Fruit fly (Drosophila melanogaster) whole organism, prepupa: ENCODE measurements around the gene CG43355.
A peak's percentile ranks its signal among the peaks of the same experiment; 100 is the strongest.

ENCODE experiments used
- Blimp-1 ChIP-seq: fragments of 200-800 bp; sonication (Bioruptor generic); optimal IDR thresholded peaks from 3 replicates; lab custom pipeline; 2017; ENCODE audit warnings: missing biosample characterization, missing genetic modification characterization, mild to moderate bottlenecking, moderate library complexity, missing genetic modification reagents
- CG10669 ChIP-seq: fragments of 200-800 bp; sonication (Bioruptor generic); optimal IDR thresholded peaks from 3 replicates; lab custom pipeline; 2018; ENCODE audit warnings: missing biosample characterization, mild to moderate bottlenecking, missing genetic modification characterization, moderate library complexity
- CG11294 ChIP-seq: fragments of 200-800 bp; sonication (Bioruptor generic); IDR thresholded peaks from 2 replicates; pipeline ENCODE4 v1.3.6; 2022; ENCODE audit warnings: missing biosample characterization, missing genetic modification characterization
- CG11762 ChIP-seq: fragments of 200-800 bp; sonication (Bioruptor generic); optimal IDR thresholded peaks from 3 replicates; lab custom pipeline; 2016; ENCODE audit warnings: missing biosample characterization, missing genetic modification characterization; ENCODE audit not compliant: insufficient read depth
- CG11902 ChIP-seq: fragments of 200-800 bp; sonication (Bioruptor generic); optimal IDR thresholded peaks from 3 replicates; lab custom pipeline; 2016; ENCODE audit warnings: missing biosample characterization, missing genetic modification characterization
- CG15336 ChIP-seq: fragments of 200-800 bp; sonication (Bioruptor generic); IDR thresholded peaks from 2 replicates; pipeline ENCODE4 v1.3.6; 2022; ENCODE audit warnings: missing biosample characterization, missing genetic modification characterization
- CG16779 ChIP-seq: fragments of 200-800 bp; sonication (Bioruptor generic); optimal IDR thresholded peaks from 3 replicates; lab custom pipeline; 2017; ENCODE audit warnings: missing biosample characterization, mild to moderate bottlenecking, missing genetic modification characterization
- CG3032 ChIP-seq: fragments of 200-800 bp; optimal IDR thresholded peaks from 2 replicates; lab custom pipeline; 2019; ENCODE audit warnings: missing biosample characterization, mild to moderate bottlenecking, missing genetic modification characterization, moderate library complexity
- CG32006 ChIP-seq: fragments of 200-800 bp; sonication (Bioruptor generic); optimal IDR thresholded peaks from 3 replicates; lab custom pipeline; 2017; ENCODE audit warnings: missing biosample characterization, mild to moderate bottlenecking, missing genetic modification characterization
- CG6276 ChIP-seq: fragments of 200-800 bp; sonication (Bioruptor generic); optimal IDR thresholded peaks from 2 replicates; lab custom pipeline; 2017; ENCODE audit warnings: missing biosample characterization, mild to moderate bottlenecking, missing genetic modification characterization
- CG6792 ChIP-seq: fragments of 200-800 bp; sonication (Bioruptor generic); optimal IDR thresholded peaks from 3 replicates; lab custom pipeline; 2016; ENCODE audit warnings: missing biosample characterization, missing genetic modification characterization
- CG6854 ChIP-seq: fragments of 200-800 bp; sonication (Bioruptor generic); optimal IDR thresholded peaks from 2 replicates; lab custom pipeline; 2017; ENCODE audit warnings: missing biosample characterization, mild to moderate bottlenecking, missing genetic modification characterization
- CG7368 ChIP-seq: fragments of 200-800 bp; sonication (Bioruptor generic); optimal IDR thresholded peaks from 3 replicates; lab custom pipeline; 2016; ENCODE audit warnings: missing biosample characterization, missing genetic modification characterization
- CG8119 ChIP-seq: fragments of 200-800 bp; sonication (Bioruptor generic); IDR thresholded peaks from 3 replicates; pipeline ENCODE4 v1.3.6; 2022; ENCODE audit warnings: missing biosample characterization, missing genetic modification characterization
- CG8319 ChIP-seq: fragments of 200-800 bp; sonication (Bioruptor generic); optimal IDR thresholded peaks from 3 replicates; lab custom pipeline; 2016; ENCODE audit warnings: missing biosample characterization, missing genetic modification characterization
- Eip75B ChIP-seq: fragments of 200-800 bp; sonication (Bioruptor generic); optimal IDR thresholded peaks from 3 replicates; lab custom pipeline; 2016; ENCODE audit warnings: missing biosample characterization, missing genetic modification characterization
- Eip78C ChIP-seq: fragments of 200-800 bp; sonication (Bioruptor generic); peaks from one replicate; lab custom pipeline; 2016; ENCODE audit warnings: missing biosample characterization, missing genetic modification characterization
- Eip93F ChIP-seq: fragments of 200-800 bp; sonication (Bioruptor generic); optimal IDR thresholded peaks from 2 replicates; lab custom pipeline; 2016; ENCODE audit warnings: missing biosample characterization, mild to moderate bottlenecking, missing genetic modification characterization
- Ets96B ChIP-seq: fragments of 200-800 bp; optimal IDR thresholded peaks from 2 replicates; lab custom pipeline; 2019; ENCODE audit warnings: missing biosample characterization, mild to moderate bottlenecking, missing genetic modification characterization, moderate library complexity
- Gug ChIP-seq: fragments of 200-800 bp; sonication (Bioruptor generic); IDR thresholded peaks from 2 replicates; pipeline ENCODE4 v1.3.6; 2022; ENCODE audit warnings: missing biosample characterization, missing genetic modification characterization
- Hr39 ChIP-seq: fragments of 200-800 bp; sonication (Bioruptor generic); optimal IDR thresholded peaks from 2 replicates; lab custom pipeline; 2016; ENCODE audit warnings: missing biosample characterization, missing genetic modification characterization
- Hr4 ChIP-seq: fragments of 200-800 bp; sonication (Bioruptor generic); optimal IDR thresholded peaks from 3 replicates; lab custom pipeline; 2016; ENCODE audit warnings: missing biosample characterization, missing genetic modification characterization
- Met ChIP-seq: fragments of 200-800 bp; sonication (Bioruptor generic); optimal IDR thresholded peaks from 3 replicates; lab custom pipeline; 2016; ENCODE audit warnings: missing biosample characterization, missing genetic modification characterization
- Smox ChIP-seq: fragments of 200-800 bp; sonication (Bioruptor generic); optimal IDR thresholded peaks from 3 replicates; lab custom pipeline; 2016; ENCODE audit warnings: missing biosample characterization, missing genetic modification characterization
- achi ChIP-seq: fragments of 200-800 bp; sonication (Bioruptor generic); optimal IDR thresholded peaks from 3 replicates; lab custom pipeline; 2016; ENCODE audit warnings: missing biosample characterization, missing genetic modification characterization
- acj6 ChIP-seq: fragments of 200-800 bp; sonication (Bioruptor generic); optimal IDR thresholded peaks from 3 replicates; lab custom pipeline; 2016; ENCODE audit warnings: missing biosample characterization, missing genetic modification characterization
- cyc ChIP-seq: fragments of 200-800 bp; sonication (Bioruptor generic); optimal IDR thresholded peaks from 3 replicates; lab custom pipeline; 2016; ENCODE audit warnings: missing biosample characterization, missing genetic modification characterization
- dac ChIP-seq: fragments of 200-800 bp; sonication (Bioruptor generic); optimal IDR thresholded peaks from 2 replicates; lab custom pipeline; 2017; ENCODE audit warnings: missing biosample characterization, mild to moderate bottlenecking, missing genetic modification characterization
- esn ChIP-seq: fragments of 200-800 bp; sonication (Bioruptor generic); optimal IDR thresholded peaks from 2 replicates; lab custom pipeline; 2016; ENCODE audit warnings: missing biosample characterization, mild to moderate bottlenecking, missing genetic modification characterization, moderate library complexity
- fkh ChIP-seq: fragments of 200-800 bp; sonication (Bioruptor generic); optimal IDR thresholded peaks from 3 replicates; lab custom pipeline; 2017; ENCODE audit warnings: missing biosample characterization, mild to moderate bottlenecking, missing genetic modification characterization, moderate library complexity
- lz ChIP-seq: fragments of 200-800 bp; sonication (Bioruptor generic); optimal IDR thresholded peaks from 3 replicates; lab custom pipeline; 2016; ENCODE audit warnings: missing biosample characterization, missing genetic modification characterization
- net ChIP-seq: fragments of 200-800 bp; sonication (Bioruptor generic); optimal IDR thresholded peaks from 3 replicates; lab custom pipeline; 2016; ENCODE audit warnings: missing biosample characterization, missing genetic modification characterization
- pdm3 ChIP-seq: fragments of 200-800 bp; sonication (Bioruptor generic); optimal IDR thresholded peaks from 3 replicates; lab custom pipeline; 2016; ENCODE audit warnings: missing biosample characterization, missing genetic modification characterization
- spab ChIP-seq: fragments of 200-800 bp; sonication (Bioruptor generic); optimal IDR thresholded peaks from 2 replicates; lab custom pipeline; 2017; ENCODE audit warnings: missing biosample characterization, mild to moderate bottlenecking, missing genetic modification characterization, missing genetic modification reagents
- ss ChIP-seq, 2 experiments: fragments of 200-800 bp; sonication (Bioruptor generic); optimal IDR thresholded peaks; 2 replicates in 1 of 2; 3 replicates in 1 of 2; lab custom pipeline; 2017 to 2018; ENCODE audit warnings: mild to moderate bottlenecking in 2 of 2, missing biosample characterization in 2 of 2, missing genetic modification characterization in 2 of 2, moderate library complexity in 1 of 2
- svp ChIP-seq: fragments of 200-800 bp; sonication (Bioruptor generic); peaks from one replicate; lab custom pipeline; 2016; ENCODE audit warnings: missing biosample characterization, missing genetic modification characterization
- vri ChIP-seq: fragments of 200-800 bp; sonication (Bioruptor generic); optimal IDR thresholded peaks from 3 replicates; lab custom pipeline; 2016; ENCODE audit warnings: missing biosample characterization, mild to moderate bottlenecking, missing genetic modification characterization

Gene CG43355

DNA sequence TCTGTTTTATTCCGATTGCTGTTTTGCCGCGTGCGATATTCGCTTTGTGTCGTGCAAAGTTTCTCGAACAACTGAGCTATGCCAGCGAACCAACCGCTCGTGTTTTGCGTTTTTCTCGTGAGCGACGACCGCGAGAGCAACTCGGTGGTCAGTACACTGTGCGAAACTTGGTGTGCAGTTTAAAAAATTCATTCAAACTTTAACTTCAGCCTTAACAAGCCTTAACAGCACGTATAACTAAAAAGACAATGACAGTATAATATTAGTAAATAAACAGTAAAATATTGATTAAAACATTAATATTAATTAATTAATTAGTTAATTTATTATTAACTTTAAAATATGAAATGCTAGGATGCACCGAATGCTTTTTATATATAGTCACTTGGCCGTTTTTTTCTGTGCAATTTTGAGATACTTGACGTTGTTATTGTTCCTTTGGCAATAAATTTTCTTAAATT is 43.7 kb downstream of the CG43355 start, which contains the start of gene CG31705 (continued):
- no peak for TF ChIP-seq Eip93F
- peak in 1 of 2 experiments; percentile 58 for TF ChIP-seq ss (GFP tag; optimal IDR thresholded peaks at IDR 0.05; lab: Kevin White, UChicago)
- TF ChIP-seq net (GFP tag; lab: Kevin White, UChicago): peak; percentile 41
- TF ChIP-seq Gug: peak; percentile 50
- peak; percentile 54 for TF ChIP-seq spab
- peak; percentile 67 for TF ChIP-seq achi
- no peak for TF ChIP-seq vri
- peak; percentile 16 for TF ChIP-seq Met (GFP tag; lab: Kevin White, UChicago)
- TF ChIP-seq Hr39 (GFP tag; lab: Kevin White, UChicago): peak; percentile 18
- peak; percentile 65 for TF ChIP-seq esn (GFP tag; lab: Kevin White, UChicago)
- TF ChIP-seq CG11762 (GFP tag; lab: Kevin White, UChicago): peak; percentile 51
- no peak for TF ChIP-seq pdm3 (GFP tag; lab: Kevin White, UChicago)
- TF ChIP-seq cyc (GFP tag; lab: Kevin White, UChicago): peak; percentile 32
- peak; percentile 28 for TF ChIP-seq Ets96B
- no peak for TF ChIP-seq Hr4
- TF ChIP-seq Smox (GFP tag; lab: Kevin White, UChicago): peak; percentile 35
- peak; percentile 44 for TF ChIP-seq fkh (GFP tag; lab: Kevin White, UChicago)
- TF ChIP-seq dac (GFP tag; lab: Kevin White, UChicago): no peak
- peak; percentile 19 for TF ChIP-seq lz
- peak; percentile 62 for TF ChIP-seq CG15336 (GFP tag; lab: Robert Waterston, UW)
- peak; percentile 55 for TF ChIP-seq CG6792 (GFP tag; lab: Kevin White, UChicago)

DNA sequence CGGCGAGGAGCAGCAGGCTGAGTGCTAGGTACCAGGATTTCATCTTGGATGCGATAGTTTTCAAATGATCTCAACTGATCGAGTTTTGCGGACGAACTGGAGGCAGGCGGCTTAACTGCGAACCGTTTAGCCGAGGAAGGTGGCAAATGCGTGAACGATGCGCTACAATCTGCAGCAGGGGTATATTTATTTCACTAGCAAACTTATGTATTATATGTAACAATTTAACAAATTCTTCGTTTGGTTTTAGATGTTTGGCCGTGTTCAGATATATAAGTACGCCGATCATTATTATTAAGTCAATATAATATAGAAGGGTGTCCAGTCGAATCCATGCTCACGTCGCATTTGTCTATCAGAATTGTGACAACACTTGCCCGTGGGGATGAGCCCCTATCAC is 46.4 kb downstream of the CG43355 start, which contains the start of gene CG31706:
Gene CG31706 (minus strand): TSS at position 101 of the 400 bp plus-strand sequence.
- TF ChIP-seq CG11902 (GFP tag; lab: Kevin White, UChicago): no peak
- TF ChIP-seq spab: no peak
- TF ChIP-seq Eip75B (GFP tag; lab: Kevin White, UChicago): no peak
- TF ChIP-seq CG15336 (GFP tag; lab: Robert Waterston, UW): no peak
- no peak for TF ChIP-seq vri
- TF ChIP-seq Blimp-1 (GFP tag; lab: Kevin White, UChicago): no peak
- no peak for TF ChIP-seq CG8319 (GFP tag; lab: Kevin White, UChicago)
- TF ChIP-seq dac (GFP tag; lab: Kevin White, UChicago): no peak
- no peak for TF ChIP-seq CG11762 (GFP tag; lab: Kevin White, UChicago)
- no peak for TF ChIP-seq CG6854
- TF ChIP-seq Eip78C (GFP tag; lab: Kevin White, UChicago): no peak
- TF ChIP-seq CG16779: no peak
- no peak for TF ChIP-seq CG7368
- TF ChIP-seq acj6 (GFP tag; lab: Kevin White, UChicago): no peak
- TF ChIP-seq CG32006: no peak

DNA sequence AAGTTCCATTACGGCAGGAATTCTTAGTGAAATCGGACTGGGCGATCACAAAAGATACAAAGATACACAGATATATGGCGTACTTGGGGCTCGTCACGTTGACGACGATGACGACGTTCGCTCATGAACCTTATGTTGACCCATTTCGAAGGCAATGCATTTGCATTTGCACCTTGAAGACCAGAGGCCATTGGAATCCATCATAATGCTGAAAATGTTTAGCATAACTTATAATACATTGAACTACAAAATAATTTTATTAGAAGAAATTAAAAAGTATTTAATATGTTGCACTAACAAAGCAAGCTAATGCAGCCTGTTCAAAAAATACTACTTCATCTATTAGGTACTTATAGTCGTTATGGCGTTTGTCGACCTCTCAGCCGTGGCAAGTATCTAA is 47.0 kb downstream of the CG43355 start, which contains the start of gene CG34162:
Gene CG34162 (plus strand): TSS at position 301 of the 400 bp plus-strand sequence.
- TF ChIP-seq achi (no peak), CG11294 (GFP tag; lab: Robert Waterston, UW) (no peak), Hr4 (no peak), Eip78C (GFP tag; lab: Kevin White, UChicago) (no peak), Smox (GFP tag; lab: Kevin White, UChicago) (no peak), CG3032 (no peak), net (GFP tag; lab: Kevin White, UChicago) (no peak), CG8119 (GFP tag; lab: Robert Waterston, UW) (no peak), CG7368 (no peak), CG6276 (GFP tag; lab: Kevin White, UChicago) (no peak), svp (no peak), CG15336 (GFP tag; lab: Robert Waterston, UW) (no peak), CG10669 (no peak), Gug (no peak), CG16779 (no peak)
- TF ChIP-seq, all 60 proteins: peak for 0
